Worm (Caenorhabditis elegans) whole organism, L3 larva: Measurements from ENCODE around the gene ZK1240.6.
"Not testable (repeated sequence)": the region's sequence is repeated elsewhere in the genome, so short reads cannot be mapped to it uniquely, and the experiment has no call there.

Source experiments
- R02D3.7 ChIP-seq: fragments of 150-350 bp; optimal IDR thresholded peaks from 2 replicates; lab custom pipeline; 2014; ENCODE audit warnings: missing biosample characterization, missing genetic modification characterization
- ama-1 ChIP-seq: fragments of 150-350 bp; optimal IDR thresholded peaks from 2 replicates; lab custom pipeline; 2018
- ceh-28 ChIP-seq: fragments of 150-350 bp; optimal IDR thresholded peaks from 2 replicates; lab custom pipeline; 2014; ENCODE audit warnings: missing biosample characterization, missing genetic modification reagents, missing genetic modification characterization
- daf-12 ChIP-seq: fragments of 150-350 bp; optimal IDR thresholded peaks from 2 replicates; lab custom pipeline; 2014; ENCODE audit warnings: missing biosample characterization, missing genetic modification reagents, missing genetic modification characterization
- egl-27 ChIP-seq: sonication (generic microtip); optimal IDR thresholded peaks from 4 replicates; lab custom pipeline; 2017; ENCODE audit warnings: missing biosample characterization, missing genetic modification reagents, missing genetic modification characterization
- elt-1 ChIP-seq: fragments of 150-350 bp; optimal IDR thresholded peaks from 2 replicates; lab custom pipeline; 2014; ENCODE audit warnings: missing biosample characterization, missing genetic modification characterization
- elt-2 ChIP-seq: sonication (generic microtip); optimal IDR thresholded peaks from 2 replicates; lab custom pipeline; 2016; ENCODE audit warnings: missing genetic modification reagents, mild to moderate bottlenecking, missing genetic modification characterization, missing compliant biosample characterization
- elt-3 ChIP-seq, 3 experiments: fragments of 150-350 bp in 1 of 3; sonication (generic microtip) in 2 of 3; optimal IDR thresholded peaks; 2 replicates in 2 of 3; 4 replicates in 1 of 3; lab custom pipeline; 2014 to 2017; ENCODE audit warnings: missing biosample characterization in 3 of 3, missing genetic modification characterization in 3 of 3
- fkh-10 ChIP-seq: sonication (generic microtip); optimal IDR thresholded peaks from 2 replicates; lab custom pipeline; 2017; ENCODE audit warnings: missing biosample characterization, missing genetic modification reagents, missing genetic modification characterization
- fkh-2 ChIP-seq: fragments of 150-350 bp; optimal IDR thresholded peaks from 2 replicates; lab custom pipeline; 2014; ENCODE audit warnings: missing biosample characterization, missing genetic modification reagents, missing genetic modification characterization
- hmg-11 ChIP-seq: sonication (generic microtip); optimal IDR thresholded peaks from 2 replicates; lab custom pipeline; 2016; ENCODE audit warnings: missing genetic modification characterization, missing compliant biosample characterization
- lin-15B ChIP-seq: fragments of 150-350 bp; optimal IDR thresholded peaks from 2 replicates; lab custom pipeline; 2014; ENCODE audit warnings: missing biosample characterization, missing genetic modification characterization
- lin-39 ChIP-seq: fragments of 150-350 bp; optimal IDR thresholded peaks from 2 replicates; lab custom pipeline; 2018; ENCODE audit warnings: missing biosample characterization, missing genetic modification reagents, missing genetic modification characterization
- lsy-12 ChIP-seq: sonication (generic microtip); optimal IDR thresholded peaks from 2 replicates; lab custom pipeline; 2016; ENCODE audit warnings: mild to moderate bottlenecking, missing genetic modification characterization, missing compliant biosample characterization
- mdl-1 ChIP-seq: fragments of 150-350 bp; optimal IDR thresholded peaks from 2 replicates; lab custom pipeline; 2014; ENCODE audit warnings: missing biosample characterization, missing genetic modification characterization
- nhr-11 ChIP-seq: fragments of 150-350 bp; optimal IDR thresholded peaks from 2 replicates; lab custom pipeline; 2014; ENCODE audit warnings: missing biosample characterization, missing genetic modification characterization
- nhr-12 ChIP-seq: fragments of 150-350 bp; optimal IDR thresholded peaks from 2 replicates; lab custom pipeline; 2014; ENCODE audit warnings: missing biosample characterization, missing genetic modification characterization
- nhr-23 ChIP-seq: fragments of 150-350 bp; optimal IDR thresholded peaks from 2 replicates; lab custom pipeline; 2014; ENCODE audit warnings: missing biosample characterization, missing genetic modification reagents, missing genetic modification characterization
- nhr-237 ChIP-seq: fragments of 150-350 bp; optimal IDR thresholded peaks from 2 replicates; lab custom pipeline; 2014; ENCODE audit warnings: missing biosample characterization, missing genetic modification characterization
- nhr-25 ChIP-seq: sonication (generic microtip); optimal IDR thresholded peaks from 2 replicates; lab custom pipeline; 2017; ENCODE audit warnings: missing biosample characterization, missing genetic modification characterization
- nhr-28 ChIP-seq: fragments of 150-350 bp; optimal IDR thresholded peaks from 2 replicates; lab custom pipeline; 2014; ENCODE audit warnings: missing biosample characterization, missing genetic modification characterization
- nhr-43 ChIP-seq: sonication (generic microtip); optimal IDR thresholded peaks from 2 replicates; lab custom pipeline; 2016; ENCODE audit warnings: mild to moderate bottlenecking, missing genetic modification characterization, missing compliant biosample characterization; ENCODE audit not compliant: poor library complexity, severe bottlenecking
- nhr-67 ChIP-seq: fragments of 150-350 bp; optimal IDR thresholded peaks from 2 replicates; lab custom pipeline; 2014; ENCODE audit warnings: missing biosample characterization, missing genetic modification characterization
- nhr-76 ChIP-seq: fragments of 150-350 bp; sonication (generic microtip); optimal IDR thresholded peaks from 5 replicates; lab custom pipeline; 2014; ENCODE audit warnings: missing biosample characterization, missing genetic modification characterization
- nhr-77 ChIP-seq: fragments of 150-350 bp; optimal IDR thresholded peaks from 2 replicates; lab custom pipeline; 2014; ENCODE audit warnings: missing biosample characterization, missing genetic modification characterization
- pha-4 ChIP-seq: fragments of 150-350 bp; optimal IDR thresholded peaks from 2 replicates; lab custom pipeline; 2014; ENCODE audit warnings: missing biosample characterization, missing genetic modification reagents, missing genetic modification characterization
- pqm-1 ChIP-seq: fragments of 150-350 bp; optimal IDR thresholded peaks from 2 replicates; lab custom pipeline; 2017; ENCODE audit warnings: missing biosample characterization, missing genetic modification characterization, inconsistent platforms
- skn-1 ChIP-seq: fragments of 150-350 bp; optimal IDR thresholded peaks from 2 replicates; lab custom pipeline; 2014; ENCODE audit warnings: missing biosample characterization, missing genetic modification characterization
- tbx-2 ChIP-seq: sonication (generic microtip); optimal IDR thresholded peaks from 2 replicates; lab custom pipeline; 2016; ENCODE audit warnings: mild to moderate bottlenecking, missing genetic modification characterization, missing compliant biosample characterization
- unc-39 ChIP-seq: sonication (generic microtip); optimal IDR thresholded peaks from 4 replicates; lab custom pipeline; 2017; ENCODE audit warnings: missing biosample characterization, missing genetic modification characterization
- unc-62 ChIP-seq: fragments of 150-350 bp; sonication (generic microtip); optimal IDR thresholded peaks from 4 replicates; lab custom pipeline; 2014; ENCODE audit warnings: missing biosample characterization, missing genetic modification reagents, missing genetic modification characterization
- zag-1 ChIP-seq: fragments of 150-350 bp; optimal IDR thresholded peaks from 2 replicates; lab custom pipeline; 2014; ENCODE audit warnings: missing biosample characterization, missing genetic modification characterization
- ztf-4 ChIP-seq: fragments of 150-350 bp; optimal IDR thresholded peaks from 2 replicates; lab custom pipeline; 2014; ENCODE audit warnings: missing biosample characterization, missing genetic modification characterization

Gene ZK1240.6

DNA sequence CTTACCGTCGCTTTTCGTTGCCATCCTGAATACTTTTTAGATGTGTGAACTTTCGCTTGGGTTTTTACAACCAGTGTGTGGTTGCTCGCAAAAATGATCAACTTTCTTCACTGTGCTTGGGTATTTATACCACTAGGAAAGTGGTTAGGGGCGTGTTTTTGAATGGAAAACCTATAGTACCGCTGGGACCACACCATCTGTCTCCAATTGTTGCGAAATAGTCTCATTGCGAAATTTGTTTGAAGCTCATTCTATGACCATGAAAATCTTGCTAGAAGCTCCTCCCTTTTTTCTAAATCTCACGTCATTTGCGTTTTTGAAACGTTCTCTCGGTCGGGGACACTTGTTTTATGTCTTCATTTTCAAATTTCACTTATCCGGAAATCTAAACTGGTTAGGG is 33.9 kb downstream of the ZK1240.6 start, which contains the start of the genes K09F6.10 and K09F6.13:
Gene K09F6.10, minus strand, starts transcription at position 86 of the 400 bp plus-strand sequence.
Gene K09F6.13, plus strand, starts transcription at position 317 of the 400 bp plus-strand sequence.
- TF ChIP-seq nhr-25 (tag; lab: Kevin White, UChicago) (no peak), lin-39 (tag; lab: Kevin White, UChicago) (peak; percentile 33), fkh-10 (GFP tag; lab: Kevin White, UChicago) (no peak), lsy-12 (tag; lab: Kevin White, UChicago) (no peak), unc-62 (GFP tag; lab: Kevin White, UChicago) (no peak)

DNA sequence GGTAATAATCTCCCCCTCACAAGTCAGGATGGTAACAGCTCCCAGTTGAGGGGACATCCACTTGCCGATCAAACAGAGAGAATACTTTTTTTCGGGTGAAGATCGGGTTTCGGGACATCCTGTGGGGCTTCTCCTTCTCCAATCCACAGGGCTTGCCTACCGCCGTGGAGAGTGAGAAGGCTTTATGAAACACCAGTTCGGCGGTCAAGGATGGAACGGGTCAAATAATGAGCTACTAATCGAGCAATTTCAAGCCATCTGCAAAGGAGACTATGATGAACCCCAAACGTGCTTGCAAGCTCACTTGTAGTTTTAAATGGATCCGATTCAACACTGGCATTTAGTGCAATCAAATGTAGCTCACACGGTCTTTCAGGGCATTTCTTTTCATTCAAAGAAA is 38.0 kb downstream of the ZK1240.6 start:
- TF ChIP-seq lsy-12 (tag; lab: Kevin White, UChicago) = no peak
- no peak for TF ChIP-seq ceh-28 (tag; lab: Kevin White, UChicago)
- TF ChIP-seq nhr-67 = no peak
- no peak for TF ChIP-seq unc-39 (tag; lab: Kevin White, UChicago)
- TF ChIP-seq nhr-11 (tag; lab: Kevin White, UChicago) = no peak
- TF ChIP-seq nhr-23 (tag; lab: Kevin White, UChicago) = no peak
- no peak for TF ChIP-seq nhr-76 (tag; lab: Kevin White, UChicago)
- TF ChIP-seq lin-39 (tag; lab: Kevin White, UChicago) = no peak
- no peak for TF ChIP-seq elt-2 (tag; lab: Kevin White, UChicago)

DNA sequence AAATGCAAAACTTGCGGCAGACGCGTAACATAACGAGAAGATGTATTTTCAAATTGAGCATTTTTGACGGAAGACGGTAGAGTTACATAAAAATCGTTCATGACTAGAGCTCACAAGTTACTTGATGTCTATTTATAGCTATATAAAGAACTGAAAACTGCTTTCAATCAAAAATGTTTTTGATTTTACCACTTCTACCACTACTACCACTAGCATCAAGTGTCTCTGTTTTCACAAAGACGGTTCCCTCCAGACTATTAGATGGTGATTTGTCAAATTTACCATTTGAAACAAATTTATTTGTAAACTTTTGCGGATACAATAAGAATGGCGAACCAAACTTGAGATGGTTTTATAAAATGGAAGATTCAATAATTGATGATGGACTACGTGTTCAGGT is 40.1 kb downstream of the ZK1240.6 start, which contains the start of gene K09F6.9:
Gene K09F6.9, minus strand, starts transcription at position 101 of the 400 bp plus-strand sequence.
- TF ChIP-seq ama-1 (lab: Kevin White, UChicago); pha-4 (tag; lab: Kevin White, UChicago); nhr-43 (tag; lab: Kevin White, UChicago): not testable (repeated sequence)

DNA sequence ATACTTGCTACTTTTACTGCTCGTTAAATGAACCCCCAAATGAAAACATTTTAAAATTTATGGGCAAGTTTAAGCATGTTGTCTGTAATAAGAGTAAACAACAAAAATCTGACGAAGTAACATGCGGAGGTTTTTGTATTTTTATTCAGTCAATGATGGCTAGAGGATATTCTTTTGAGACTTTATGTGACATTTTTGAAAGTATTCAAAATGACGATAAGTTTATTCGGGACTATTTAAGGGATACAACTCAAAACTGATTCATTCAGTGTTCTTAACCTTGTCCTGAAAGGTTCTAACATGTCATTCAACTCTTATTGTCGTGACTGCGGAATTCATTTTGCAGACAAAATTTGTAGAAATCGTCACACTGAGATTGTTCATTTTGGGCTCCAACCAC is 42.9 kb downstream of the ZK1240.6 start, which contains the start of gene K09F6.11:
Gene K09F6.11, plus strand, starts transcription at position 301 of the 400 bp plus-strand sequence.
- TF ChIP-seq mdl-1 (tag; lab: Kevin White, UChicago) (no peak), nhr-76 (tag; lab: Kevin White, UChicago) (no peak), elt-3 (tag; optimal IDR thresholded peaks at IDR 0.05; lab: Kevin White, UChicago) (no peak), nhr-43 (tag; lab: Kevin White, UChicago) (no peak), nhr-12 (no peak), elt-1 (tag; lab: Kevin White, UChicago) (no peak)

DNA sequence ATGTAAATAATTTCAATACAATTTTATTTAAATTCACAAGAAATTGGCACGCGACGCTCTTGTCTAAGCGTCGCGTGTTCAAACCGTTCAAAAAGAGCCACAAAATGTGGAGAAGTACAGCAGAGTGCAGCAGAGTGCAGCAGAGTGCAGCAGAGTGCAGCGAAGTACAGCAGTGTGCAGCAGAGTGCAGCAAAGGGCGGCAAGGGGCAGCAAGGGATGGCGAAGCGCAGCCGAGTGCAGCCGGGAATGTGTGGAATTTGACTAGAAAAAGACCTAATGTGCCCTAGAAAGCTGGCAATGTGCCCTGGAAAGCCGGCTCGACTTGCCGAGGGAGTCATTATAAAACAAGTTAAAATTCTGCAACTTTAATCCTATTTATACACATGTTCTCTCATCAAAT is 43.4 kb downstream of the ZK1240.6 start, which contains the start of gene K09F6.6:
Gene K09F6.6, minus strand, starts transcription at position 43 of the 400 bp plus-strand sequence.
- TF ChIP-seq nhr-67 = no peak
- no peak for TF ChIP-seq skn-1
- no peak for TF ChIP-seq daf-12 (tag; lab: Kevin White, UChicago)
- no peak for TF ChIP-seq unc-62 (GFP tag; lab: Kevin White, UChicago)
- no peak for TF ChIP-seq unc-39 (tag; lab: Kevin White, UChicago)
- TF ChIP-seq mdl-1 (tag; lab: Kevin White, UChicago) = no peak
- TF ChIP-seq nhr-11 (tag; lab: Kevin White, UChicago) = no peak
- no peak for TF ChIP-seq hmg-11 (tag; lab: Kevin White, UChicago)
- TF ChIP-seq tbx-2 (tag; lab: Kevin White, UChicago) = no peak
- no peak for TF ChIP-seq fkh-10 (GFP tag; lab: Kevin White, UChicago)
- no peak for TF ChIP-seq ama-1 (lab: Kevin White, UChicago)
- TF ChIP-seq lsy-12 (tag; lab: Kevin White, UChicago) = no peak
- TF ChIP-seq nhr-25 (tag; lab: Kevin White, UChicago) = no peak

DNA sequence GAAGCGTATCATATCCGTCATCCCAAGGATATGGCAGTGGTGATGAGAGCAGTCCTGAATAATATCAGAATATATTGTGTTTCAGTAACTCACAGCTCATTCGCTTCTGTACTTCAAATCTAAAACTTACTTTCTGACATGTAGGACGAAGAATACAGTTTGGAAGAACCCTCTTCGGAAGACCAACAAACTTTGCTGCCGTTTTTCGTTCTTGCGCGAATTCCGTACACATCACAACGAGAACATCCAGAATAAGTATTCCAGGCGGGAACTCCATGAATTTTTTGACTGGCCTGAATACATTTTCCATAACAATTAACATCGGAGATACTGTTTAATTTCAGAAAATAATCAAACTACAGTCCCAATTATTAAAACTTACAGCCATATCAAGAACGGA is 45.3 kb downstream of the ZK1240.6 start, which contains the start of gene K09F6.15:
Gene K09F6.15, minus strand, starts transcription at position 101 of the 400 bp plus-strand sequence.
- TF ChIP-seq ztf-4 (tag; lab: Kevin White, UChicago) (no peak), lin-39 (tag; lab: Kevin White, UChicago) (no peak), nhr-25 (tag; lab: Kevin White, UChicago) (no peak), nhr-77 (no peak), R02D3.7 (tag; lab: Kevin White, UChicago) (no peak), nhr-67 (no peak), nhr-28 (tag; lab: Kevin White, UChicago) (no peak), nhr-237 (tag; lab: Kevin White, UChicago) (no peak), fkh-2 (tag; lab: Kevin White, UChicago) (no peak), zag-1 (tag; lab: Kevin White, UChicago) (no peak), daf-12 (tag; lab: Kevin White, UChicago) (no peak), lin-15B (tag; lab: Kevin White, UChicago) (no peak), elt-1 (tag; lab: Kevin White, UChicago) (no peak), fkh-10 (GFP tag; lab: Kevin White, UChicago) (no peak), nhr-23 (tag; lab: Kevin White, UChicago) (no peak), ama-1 (lab: Kevin White, UChicago) (no peak), nhr-11 (tag; lab: Kevin White, UChicago) (no peak), elt-3 (tag; optimal IDR thresholded peaks at IDR 0.05; lab: Kevin White, UChicago) (no peak), pqm-1 (tag; lab: Kevin White, UChicago) (no peak), egl-27 (tag; lab: Kevin White, UChicago) (no peak)
- TF ChIP-seq, all 47 proteins: peak for 0
